Worm (Caenorhabditis elegans): ENCODE measurements around the gene C33B4.2.

C33B4.2 gene

DNA sequence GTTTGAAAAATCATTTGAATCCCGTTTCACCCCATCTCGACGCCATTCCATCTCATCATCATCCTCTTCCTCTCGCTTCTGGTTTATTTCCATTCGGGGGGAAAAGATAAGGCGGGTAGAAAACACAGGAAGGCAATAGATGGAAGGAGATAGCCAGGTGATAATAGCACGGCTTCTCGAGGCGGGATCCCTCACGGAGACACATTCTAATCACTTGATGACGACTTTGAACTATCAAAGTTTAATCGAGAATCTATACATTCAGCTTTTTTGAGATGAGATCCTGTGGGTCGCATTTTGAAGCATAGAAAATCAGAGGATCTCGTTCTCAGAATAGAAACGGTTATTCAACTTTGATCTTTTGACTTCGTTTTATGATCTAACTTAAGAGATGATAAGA lies at the start of gene C33B4.2:
Gene C33B4.2 (minus strand): TSS at position 165 of the 400 bp plus-strand sequence.
- TF ChIP-seq unc-62 (GFP tag; optimal IDR thresholded peaks at IDR 0.05), result no peak

DNA sequence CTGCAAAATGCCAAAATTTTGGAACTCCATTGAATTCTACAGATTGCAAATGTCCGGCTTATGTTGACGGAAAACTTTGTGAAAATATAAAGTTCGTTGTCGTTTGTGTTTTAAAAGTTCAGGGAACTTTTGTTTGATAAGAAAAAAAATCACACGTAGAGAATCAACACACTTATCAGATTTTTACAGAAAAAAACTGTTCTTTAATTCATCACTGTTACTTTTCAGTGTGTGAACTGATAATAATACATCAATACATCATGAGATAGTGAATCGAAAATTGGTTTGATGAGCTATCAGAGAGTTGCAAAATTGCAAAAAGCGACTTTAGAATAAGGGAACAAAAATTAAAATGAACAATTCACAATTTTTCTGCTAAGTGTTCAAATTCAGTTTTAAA lies 46.5 kb upstream of the C33B4.2 start:
- TF ChIP-seq unc-62 (GFP tag; optimal IDR thresholded peaks at IDR 0.05), result no peak

DNA sequence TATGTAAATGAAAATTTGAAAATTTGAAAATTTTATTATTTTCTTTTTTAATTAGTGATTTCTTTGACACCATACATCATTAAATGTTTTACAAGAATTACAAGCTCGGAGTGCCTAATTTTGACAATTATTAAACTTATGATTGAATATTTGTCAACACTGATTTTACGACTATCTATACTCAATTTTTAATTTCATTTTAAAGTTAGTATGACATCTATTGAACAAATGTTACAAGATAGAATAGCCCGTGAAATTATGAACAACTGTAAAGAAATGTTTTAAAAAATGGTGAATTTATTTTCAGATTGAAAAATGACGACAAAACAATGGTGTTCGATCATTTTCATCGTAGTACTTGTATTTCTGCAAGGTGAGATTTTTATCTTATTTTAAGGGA lies 46.1 kb upstream of the C33B4.2 start, which contains the start of gene C05D12.2:
Gene C05D12.2 (plus strand): TSS at position 301 of the 400 bp plus-strand sequence.
- no peak for TF ChIP-seq unc-62 (GFP tag; optimal IDR thresholded peaks at IDR 0.05)

DNA sequence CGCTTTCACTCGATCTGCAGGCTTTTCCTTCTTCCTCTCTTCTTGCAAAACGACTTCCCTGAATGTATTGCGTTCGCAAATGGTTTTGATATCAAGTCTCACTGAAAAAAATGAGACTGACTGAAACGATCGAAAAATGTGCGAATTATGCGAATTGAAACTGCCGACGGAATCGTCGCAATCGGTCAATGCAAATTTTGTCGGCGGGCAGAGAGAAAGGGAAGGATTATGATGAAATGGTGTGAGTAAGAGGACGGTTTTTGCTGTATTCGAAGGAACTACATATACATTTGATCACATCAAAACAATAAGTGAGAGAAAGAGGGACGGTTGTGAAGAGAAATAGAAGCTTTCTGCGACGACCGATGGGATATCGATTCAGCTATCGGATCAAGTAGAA lies 43.7 kb upstream of the C33B4.2 start, which contains the start of gene C05D12.1:
Gene C05D12.1 (minus strand): TSS at position 101 of the 400 bp plus-strand sequence.
- no peak for TF ChIP-seq unc-62 (GFP tag; optimal IDR thresholded peaks at IDR 0.05)

DNA sequence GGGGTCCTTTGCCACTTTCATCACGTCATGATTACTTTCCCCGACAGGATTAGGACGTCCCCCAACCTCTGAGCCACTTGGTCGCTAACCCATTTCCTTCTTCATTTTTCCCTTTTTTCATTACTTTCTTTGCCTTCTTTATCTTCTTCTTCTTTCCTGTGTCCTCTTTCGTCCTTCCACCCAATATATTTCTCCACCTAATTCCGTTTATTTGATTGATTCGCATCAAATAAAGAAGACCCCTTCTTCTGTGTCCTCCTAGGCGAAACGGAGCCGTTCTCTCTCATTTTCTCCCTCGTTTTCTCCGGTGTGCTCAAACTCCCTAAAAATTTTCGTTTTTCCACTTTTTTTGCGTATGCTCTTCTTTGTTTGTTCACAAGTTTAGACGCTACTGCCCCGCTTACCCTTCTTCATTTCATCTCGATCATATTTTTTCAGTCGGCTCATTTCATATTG lies 37.8 kb upstream of the C33B4.2 start, which contains the start of gene C05D12.7:
Gene C05D12.7 (plus strand): TSS at position 406 of the 456 bp plus-strand sequence.
- TF ChIP-seq unc-62 (GFP tag; optimal IDR thresholded peaks at IDR 0.05), result no peak

DNA sequence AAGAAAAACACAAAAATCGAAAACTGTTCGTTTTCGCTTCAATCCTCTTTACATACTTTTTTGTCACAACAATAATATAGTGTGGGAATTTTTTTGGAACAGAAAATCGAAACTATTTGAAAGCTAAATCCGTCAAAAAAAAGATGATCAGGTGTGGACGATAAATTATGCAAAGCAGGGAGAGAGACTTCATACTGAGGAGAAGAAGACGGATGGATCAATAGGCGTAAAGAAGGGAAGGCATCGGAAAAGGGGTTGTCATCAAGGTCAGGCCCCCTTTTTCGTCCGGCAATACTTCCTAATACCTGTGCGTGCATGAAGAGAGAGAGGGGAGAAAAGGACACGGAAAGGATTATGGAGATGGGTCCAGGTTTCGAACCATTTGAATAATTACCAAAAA lies 28.4 kb upstream of the C33B4.2 start:
- no peak for TF ChIP-seq unc-62 (GFP tag; optimal IDR thresholded peaks at IDR 0.05)

DNA sequence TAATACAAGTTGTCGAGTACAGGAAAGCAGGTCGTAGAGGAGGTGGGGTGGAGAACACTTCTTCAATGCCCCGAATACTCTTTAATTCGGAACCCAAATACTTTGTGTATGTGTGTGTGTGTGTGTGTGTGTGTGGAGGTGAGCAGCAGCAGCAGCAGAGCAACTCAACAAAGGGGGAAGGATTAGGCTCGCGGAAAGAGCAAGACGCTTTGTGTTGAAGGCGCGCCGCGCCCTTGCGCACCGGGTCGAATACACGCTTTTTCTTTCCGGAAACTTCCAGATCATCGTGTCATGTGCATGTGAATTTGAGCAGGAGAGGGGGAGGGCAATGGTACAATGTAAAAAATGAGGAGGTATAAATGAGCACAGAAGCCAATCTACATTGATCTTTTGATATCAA lies 26.8 kb upstream of the C33B4.2 start:
- no peak for TF ChIP-seq unc-62 (GFP tag; optimal IDR thresholded peaks at IDR 0.05)

DNA sequence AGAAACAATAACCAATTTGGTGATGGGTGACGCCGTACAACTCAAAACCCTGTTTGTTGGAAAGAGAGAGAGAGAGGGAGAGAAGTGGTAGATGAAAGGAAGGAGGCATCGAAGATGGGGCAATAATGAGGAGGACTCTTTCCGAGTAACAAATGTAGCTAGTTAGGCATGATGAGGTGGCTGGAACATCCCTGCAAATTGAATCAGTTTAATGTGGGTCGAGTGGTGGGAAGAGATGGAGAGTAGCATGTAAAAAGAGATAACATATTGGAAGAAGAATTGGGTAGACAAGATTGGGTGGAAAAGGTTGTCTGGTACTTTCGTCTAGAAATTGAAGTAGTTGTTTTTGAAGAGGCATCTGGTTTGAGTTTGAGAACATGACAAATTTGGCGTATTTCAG lies 24.3 kb upstream of the C33B4.2 start:
- TF ChIP-seq unc-62 (GFP tag; optimal IDR thresholded peaks at IDR 0.05), result no peak

DNA sequence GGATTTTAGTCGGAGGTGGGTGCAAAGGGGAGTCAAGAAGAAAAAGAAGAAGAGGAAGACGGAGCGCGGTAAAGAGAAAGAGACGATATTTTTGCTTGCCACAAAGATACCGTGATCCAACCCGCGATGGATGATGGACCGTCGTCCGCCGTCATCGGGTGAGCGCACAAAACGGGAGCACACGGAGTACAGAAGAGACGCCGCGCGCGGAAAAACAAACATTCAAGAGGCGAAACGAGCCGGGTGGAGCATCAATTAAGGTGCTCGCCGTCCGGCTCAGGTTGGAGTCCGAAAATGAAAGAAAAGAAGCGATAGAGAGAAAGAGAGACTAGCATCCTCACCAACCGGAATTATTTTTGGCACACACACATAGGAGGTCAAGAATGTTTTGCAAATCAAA lies 21.8 kb upstream of the C33B4.2 start:
- TF ChIP-seq unc-62 (GFP tag; optimal IDR thresholded peaks at IDR 0.05), result no peak

DNA sequence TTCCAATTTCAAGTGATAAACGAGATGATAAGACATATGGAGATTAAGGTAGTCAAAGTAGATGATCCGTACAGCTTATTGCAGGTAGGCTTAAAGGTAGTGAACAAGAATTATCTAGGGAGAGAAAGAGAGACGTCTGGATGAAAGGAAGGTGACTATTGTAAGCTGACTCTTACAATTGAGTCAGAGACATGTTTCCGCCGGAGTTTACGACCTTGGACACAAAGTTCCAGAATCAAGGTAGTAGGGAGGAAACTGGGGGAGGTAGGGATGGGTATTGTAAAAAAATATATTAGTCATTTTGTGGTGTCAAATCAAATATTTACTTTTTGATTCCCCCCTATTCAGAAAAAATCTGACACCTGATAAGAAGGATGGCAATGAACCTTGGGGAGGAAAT lies 20.4 kb upstream of the C33B4.2 start:
- TF ChIP-seq unc-62 (GFP tag; optimal IDR thresholded peaks at IDR 0.05), result no peak

DNA sequence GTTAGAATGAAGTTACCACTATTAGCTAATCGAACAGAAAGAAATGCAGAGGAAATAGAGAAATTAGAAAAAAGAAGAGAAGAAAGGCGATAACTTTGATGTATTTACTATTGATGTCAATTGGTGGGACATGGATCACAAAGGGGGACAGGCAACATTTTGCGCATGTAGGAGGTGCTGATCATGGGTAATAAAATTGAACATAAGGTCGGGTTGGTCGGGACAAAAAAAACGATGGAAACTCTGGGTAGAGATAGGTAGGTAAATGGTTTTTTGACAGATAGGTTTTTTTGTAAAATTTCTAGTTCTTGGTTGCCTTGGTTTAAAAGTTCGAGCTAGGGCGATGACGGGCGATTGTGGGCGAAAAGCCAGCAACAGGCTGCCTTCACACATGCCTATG lies 18.9 kb upstream of the C33B4.2 start, which contains the start of gene shn-1:
Gene shn-1 (minus strand): TSS at position 101 of the 400 bp plus-strand sequence.
- no peak for TF ChIP-seq unc-62 (GFP tag; optimal IDR thresholded peaks at IDR 0.05)

DNA sequence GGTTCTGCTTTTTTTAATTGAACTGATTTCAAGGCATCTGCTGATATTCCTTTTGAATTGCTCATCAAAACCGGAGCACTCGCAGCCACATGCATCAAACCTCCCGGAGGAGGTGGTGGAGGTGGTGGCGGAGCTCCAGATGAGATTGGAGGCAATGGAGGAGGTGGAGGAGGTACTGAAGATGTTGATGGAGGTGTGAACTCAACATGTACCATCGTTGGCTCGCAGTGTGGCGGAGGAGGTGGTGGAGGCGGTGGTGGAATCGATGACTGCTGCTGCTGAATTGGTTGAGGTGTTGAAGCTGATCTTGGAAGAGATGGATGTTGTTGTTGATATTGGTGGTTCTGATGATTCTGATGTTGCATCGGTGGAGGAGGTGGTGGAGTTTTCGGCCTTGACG lies 15.0 kb upstream of the C33B4.2 start:
- no peak for TF ChIP-seq unc-62 (GFP tag; optimal IDR thresholded peaks at IDR 0.05)

DNA sequence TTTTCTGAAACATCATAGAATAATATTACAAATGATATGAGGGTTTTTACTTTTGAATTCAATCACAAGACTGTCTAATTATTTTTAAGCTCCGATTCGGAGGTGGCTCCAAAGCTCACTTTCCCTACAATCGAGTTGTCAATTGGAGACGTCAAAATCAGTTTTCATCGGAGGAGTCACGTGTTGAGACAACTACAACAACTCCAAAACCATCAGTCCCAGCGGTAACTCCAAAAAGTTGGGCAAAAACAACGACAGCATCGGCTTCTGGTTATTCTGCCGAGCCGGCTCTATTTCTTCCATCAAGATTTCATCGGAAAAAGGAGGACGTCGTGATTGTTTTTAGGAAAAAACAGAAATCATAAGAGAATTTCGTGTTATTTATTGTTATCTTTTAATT lies 12.2 kb upstream of the C33B4.2 start:
- no peak for TF ChIP-seq unc-62 (GFP tag; optimal IDR thresholded peaks at IDR 0.05)

DNA sequence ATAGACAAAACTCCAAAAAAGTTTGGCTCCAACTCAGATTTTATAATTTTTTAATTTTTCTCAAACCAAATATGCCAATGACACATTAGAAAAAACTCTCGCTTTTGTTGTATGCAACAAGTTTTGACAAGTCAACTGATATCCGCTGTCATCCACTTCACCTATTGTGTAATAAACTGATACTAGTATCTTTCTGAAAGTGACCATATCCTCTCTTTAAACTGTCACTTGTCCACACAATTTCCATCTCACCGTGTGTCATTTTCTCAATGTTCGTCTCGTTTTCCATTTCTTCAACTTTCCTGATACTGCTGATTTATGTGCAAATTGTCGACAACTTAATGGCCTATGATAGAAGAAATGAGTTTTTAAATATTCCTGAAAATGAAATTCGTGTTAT lies 11.1 kb upstream of the C33B4.2 start, which contains the start of the genes C33B4.5 and C33B4.4:
Gene C33B4.5 (plus strand): TSS at position 270 of the 400 bp plus-strand sequence.
Gene C33B4.4 (minus strand): TSS at position 385 of the 400 bp plus-strand sequence.
- TF ChIP-seq unc-62 (GFP tag; optimal IDR thresholded peaks at IDR 0.05), result no peak

DNA sequence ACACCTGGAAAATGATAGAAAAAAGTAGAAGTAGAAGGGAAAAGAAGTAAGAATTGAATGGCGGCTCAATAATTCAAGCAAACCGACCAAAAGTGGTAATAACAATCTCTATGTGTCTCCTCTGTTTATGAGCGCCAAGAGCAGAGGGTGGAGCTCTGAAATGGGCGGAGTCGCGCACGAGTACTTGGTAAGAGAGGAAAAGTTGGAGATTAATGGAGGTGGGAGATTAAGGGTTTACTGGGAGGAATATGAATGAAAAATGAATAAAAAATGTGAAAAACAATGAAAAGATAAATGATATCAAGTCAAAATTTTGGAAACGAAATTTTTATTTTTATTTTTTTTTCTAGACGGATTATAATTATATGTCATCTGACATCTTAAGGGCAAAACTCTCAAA lies 5.8 kb upstream of the C33B4.2 start:
- TF ChIP-seq unc-62 (GFP tag; optimal IDR thresholded peaks at IDR 0.05), result no peak

DNA sequence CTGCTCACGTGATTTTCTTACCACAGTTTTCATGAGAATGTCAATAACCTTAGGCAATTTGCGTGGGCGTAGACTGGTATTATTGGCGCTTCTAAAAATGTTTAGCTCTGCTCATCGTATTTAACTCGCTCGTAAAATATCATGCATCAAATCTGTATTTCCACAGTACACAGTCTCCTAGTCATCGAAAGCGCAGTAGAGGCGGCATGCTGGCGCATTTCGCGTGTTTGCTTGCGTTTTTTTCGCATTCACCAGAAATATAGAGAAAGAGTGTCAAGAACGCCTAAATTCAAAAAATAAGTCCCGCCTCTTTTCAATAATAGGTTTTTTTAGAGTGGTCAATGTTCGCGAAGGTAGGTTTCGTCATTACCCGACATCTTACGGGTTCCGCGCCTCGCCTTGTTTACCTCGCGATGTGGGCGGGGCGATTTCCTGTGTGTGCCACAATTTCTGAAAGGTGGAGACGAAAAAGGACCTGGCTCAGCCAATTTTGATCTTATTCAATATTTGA lies 4.7 kb upstream of the C33B4.2 start:
- no peak for TF ChIP-seq unc-62 (GFP tag; optimal IDR thresholded peaks at IDR 0.05)

DNA sequence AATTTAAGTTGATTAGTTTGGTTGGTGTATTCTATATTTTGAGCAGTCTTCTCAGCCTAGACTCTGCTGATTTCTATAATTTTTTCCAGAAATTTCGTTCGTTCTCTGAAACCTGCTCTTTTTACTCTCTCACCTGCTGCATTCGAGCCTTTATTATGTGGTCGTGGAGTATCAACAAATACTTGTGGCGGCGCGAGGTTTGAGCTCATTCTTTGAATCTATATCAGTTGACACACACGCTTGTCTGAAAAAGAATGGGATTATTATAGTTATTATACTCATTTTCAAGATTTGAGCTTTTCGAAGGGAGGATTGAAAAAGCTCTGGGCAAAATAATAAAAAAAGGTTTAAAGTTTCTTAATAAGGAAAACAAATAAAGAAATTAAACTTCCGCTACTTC lies 4.1 kb upstream of the C33B4.2 start:
- no peak for TF ChIP-seq unc-62 (GFP tag; optimal IDR thresholded peaks at IDR 0.05)

DNA sequence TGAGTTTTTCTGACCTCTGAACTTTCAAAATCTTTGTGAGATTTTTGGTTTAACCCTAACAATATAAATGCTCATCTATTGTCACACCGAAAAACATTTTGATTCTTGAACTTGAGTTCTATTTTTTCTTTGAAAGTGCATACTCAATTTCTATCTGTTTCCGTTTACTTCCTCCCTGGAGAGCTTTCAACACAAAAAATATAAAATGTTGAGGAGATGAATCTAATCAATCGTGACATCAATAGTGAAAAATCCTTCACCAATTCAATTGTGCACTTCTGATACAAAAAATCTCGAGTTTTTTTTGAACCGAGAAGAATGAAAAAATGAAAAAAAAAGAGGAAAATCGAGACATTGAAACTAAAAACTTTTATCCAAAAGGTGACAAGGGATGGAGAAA lies 10.2 kb downstream of the C33B4.2 start:
- TF ChIP-seq unc-62 (GFP tag; optimal IDR thresholded peaks at IDR 0.05), result no peak

Data from whole organism, dauer.